Worm (Caenorhabditis elegans) whole organism, L4/young adult: ENCODE data around the gene C45G9.6.

Source experiments
- W03F9.2 ChIP-seq: fragments of 150-350 bp; optimal IDR thresholded peaks from 2 replicates; lab custom pipeline; 2014; ENCODE audit warnings: missing biosample characterization, missing genetic modification characterization
- dao-5 ChIP-seq: sonication (generic microtip); optimal IDR thresholded peaks from 2 replicates; lab custom pipeline; 2016; ENCODE audit warnings: missing genotype, missing genetic modification characterization, moderate library complexity, missing compliant biosample characterization
- him-1 ChIP-seq: sonication (generic microtip); optimal IDR thresholded peaks from 2 replicates; lab custom pipeline; 2016; ENCODE audit warnings: missing genotype, missing genetic modification reagents, missing genetic modification characterization, missing compliant biosample characterization

C45G9.6 gene

ce11 chrIII:5036158-5036557, at the start of gene C45G9.6:
C45G9.6 (plus strand) TSS chrIII:5036458.
- no peak for TF ChIP-seq dao-5 (tag; lab: Kevin White, UChicago)
- TF ChIP-seq W03F9.2 (tag; lab: Kevin White, UChicago), result no peak
- TF ChIP-seq him-1 (tag; lab: Kevin White, UChicago), result no peak

- TF ChIP-seq him-1 (tag; lab: Kevin White, UChicago) (no peak), W03F9.2 (tag; lab: Kevin White, UChicago) (no peak)
These were observed 49.4 kb upstream of the C45G9.6 start, which contains the start of the genes C27F2.10 and wdr-60 for ce11 chrIII:4986790-4987259. C27F2.10 (minus strand) TSS chrIII:4986898. wdr-60 (plus strand) TSS chrIII:4987209.

ce11 chrIII:4987666-4988065, 48.6 kb upstream of the C45G9.6 start:
- TF ChIP-seq dao-5 (tag; lab: Kevin White, UChicago) (no peak), him-1 (tag; lab: Kevin White, UChicago) (no peak), W03F9.2 (tag; lab: Kevin White, UChicago) (no peak)

ce11 chrIII:4998111-4998859, 38.0 kb upstream of the C45G9.6 start, which contains the start of gene tmem-131:
tmem-131 (minus strand) TSS chrIII:4998161.
- TF ChIP-seq him-1 (tag; lab: Kevin White, UChicago) (no peak), dao-5 (tag; lab: Kevin White, UChicago) (no peak), W03F9.2 (tag; lab: Kevin White, UChicago) (no peak)

ce11 chrIII:4998956-4999425, 37.3 kb upstream of the C45G9.6 start, which contains the start of gene smcr-8:
smcr-8 (plus strand) TSS chrIII:4999375.
- TF ChIP-seq dao-5 (tag; lab: Kevin White, UChicago) (no peak), him-1 (tag; lab: Kevin White, UChicago) (no peak), W03F9.2 (tag; lab: Kevin White, UChicago) (no peak)

- no peak for TF ChIP-seq dao-5 (tag; lab: Kevin White, UChicago)
- no peak for TF ChIP-seq him-1 (tag; lab: Kevin White, UChicago)
- TF ChIP-seq W03F9.2 (tag; lab: Kevin White, UChicago), result no peak
These were observed 34.0 kb upstream of the C45G9.6 start, which contains the start of gene R144.10 for ce11 chrIII:5002231-5002630. R144.10 (minus strand) TSS chrIII:5002331.

- TF ChIP-seq dao-5 (tag; lab: Kevin White, UChicago), result no peak
- no peak for TF ChIP-seq him-1 (tag; lab: Kevin White, UChicago)
- TF ChIP-seq W03F9.2 (tag; lab: Kevin White, UChicago), result no peak
These were observed 31.6 kb upstream of the C45G9.6 start, which contains the start of gene R144.6 for ce11 chrIII:5004621-5005020. R144.6 (minus strand) TSS chrIII:5004721.

- no peak for TF ChIP-seq W03F9.2 (tag; lab: Kevin White, UChicago)
- no peak for TF ChIP-seq him-1 (tag; lab: Kevin White, UChicago)
- TF ChIP-seq dao-5 (tag; lab: Kevin White, UChicago), result no peak
These were observed 29.4 kb upstream of the C45G9.6 start, which contains the start of gene R144.12 for ce11 chrIII:5006881-5007280. R144.12 (minus strand) TSS chrIII:5006981.

- TF ChIP-seq W03F9.2 (tag; lab: Kevin White, UChicago) (no peak), him-1 (tag; lab: Kevin White, UChicago) (no peak), dao-5 (tag; lab: Kevin White, UChicago) (no peak)
These were observed 27.5 kb upstream of the C45G9.6 start, which contains the start of gene R144.11 for ce11 chrIII:5008730-5009129. R144.11 (minus strand) TSS chrIII:5008830.

ce11 chrIII:5010723-5011122, 25.5 kb upstream of the C45G9.6 start:
- no peak for TF ChIP-seq him-1 (tag; lab: Kevin White, UChicago)
- no peak for TF ChIP-seq W03F9.2 (tag; lab: Kevin White, UChicago)
- TF ChIP-seq dao-5 (tag; lab: Kevin White, UChicago), result no peak

- no peak for TF ChIP-seq him-1 (tag; lab: Kevin White, UChicago)
These were observed 23.8 kb upstream of the C45G9.6 start for ce11 chrIII:5012460-5012859.

ce11 chrIII:5013915-5014346, 22.3 kb upstream of the C45G9.6 start:
- TF ChIP-seq dao-5 (tag; lab: Kevin White, UChicago) (no peak), him-1 (tag; lab: Kevin White, UChicago) (peak; percentile 67), W03F9.2 (tag; lab: Kevin White, UChicago) (peak; percentile 57)

ce11 chrIII:5017550-5017949, 18.7 kb upstream of the C45G9.6 start, which contains the start of gene larp-1:
larp-1 (minus strand) TSS chrIII:5017650.
- no peak for TF ChIP-seq W03F9.2 (tag; lab: Kevin White, UChicago)
- no peak for TF ChIP-seq him-1 (tag; lab: Kevin White, UChicago)
- no peak for TF ChIP-seq dao-5 (tag; lab: Kevin White, UChicago)
